Worm (Caenorhabditis elegans) whole organism, L1 larva: ENCODE results near the gene Y73B6BL.44.
A peak's percentile ranks its signal among the peaks of the same experiment; 100 is the strongest.

Experiments used
- C04F5.9 ChIP-seq: sonication (generic microtip); optimal IDR thresholded peaks from 2 replicates; lab custom pipeline; 2016; ENCODE audit warnings: missing genetic modification characterization, missing compliant biosample characterization
- ceh-88 ChIP-seq: fragments of 200-800 bp; sonication (Bioruptor generic); IDR thresholded peaks from 2 replicates; pipeline ENCODE4 v1.3.6; 2022; ENCODE audit warnings: missing genetic modification characterization, missing compliant biosample characterization
- ceh-90 ChIP-seq: sonication (generic microtip); optimal IDR thresholded peaks from 2 replicates; lab custom pipeline; 2016; ENCODE audit warnings: missing genetic modification characterization, missing compliant biosample characterization
- ces-1 ChIP-seq: fragments of 150-350 bp; optimal IDR thresholded peaks from 2 replicates; lab custom pipeline; 2014; ENCODE audit warnings: missing biosample characterization, missing genetic modification reagents, missing genetic modification characterization
- dpl-1 ChIP-seq, 3 experiments: fragments of 150-350 bp in 2 of 3; sonication (generic microtip) in 1 of 3; optimal IDR thresholded peaks; 2 replicates each; lab custom pipeline; 2014 to 2017; ENCODE audit warnings: missing biosample characterization in 3 of 3, missing genetic modification characterization in 3 of 3, missing genetic modification reagents in 3 of 3
- dsc-1 ChIP-seq: sonication (generic microtip); optimal IDR thresholded peaks from 2 replicates; lab custom pipeline; 2016; ENCODE audit warnings: mild to moderate bottlenecking, missing genetic modification characterization, missing compliant biosample characterization
- efl-1 ChIP-seq, 4 experiments: fragments of 150-350 bp; optimal IDR thresholded peaks in 3 of 4; peaks in 1 of 4; 1 replicate in 1 of 4; 2 replicates in 3 of 4; lab custom pipeline; 2014; ENCODE audit warnings: missing biosample characterization in 2 of 4, missing genetic modification characterization in 2 of 4, missing genetic modification reagents in 2 of 4
- egl-13 ChIP-seq: sonication (generic microtip); optimal IDR thresholded peaks from 2 replicates; lab custom pipeline; 2016; ENCODE audit warnings: missing genotype, missing genetic modification reagents, missing genetic modification characterization, missing compliant biosample characterization
- elt-2 ChIP-seq: sonication (generic microtip); optimal IDR thresholded peaks from 2 replicates; lab custom pipeline; 2016; ENCODE audit warnings: missing genetic modification characterization, mild to moderate bottlenecking, inconsistent platforms, missing compliant biosample characterization, missing genetic modification reagents
- fkh-8 ChIP-seq: sonication (generic microtip); optimal IDR thresholded peaks from 2 replicates; lab custom pipeline; 2016; ENCODE audit warnings: mild to moderate bottlenecking, missing genetic modification characterization, missing compliant biosample characterization
- hlh-4 ChIP-seq: sonication (generic microtip); optimal IDR thresholded peaks from 2 replicates; lab custom pipeline; 2016; ENCODE audit warnings: mild to moderate bottlenecking, missing genetic modification characterization, missing compliant biosample characterization
- lin-14 ChIP-seq: fragments of 200-800 bp; sonication (Bioruptor generic); optimal IDR thresholded peaks from 2 replicates; lab custom pipeline; 2018; ENCODE audit warnings: mild to moderate bottlenecking, missing genetic modification characterization, moderate library complexity, missing compliant biosample characterization
- lin-39 ChIP-seq: fragments of 150-350 bp; optimal IDR thresholded peaks from 2 replicates; lab custom pipeline; 2014; ENCODE audit warnings: missing biosample characterization, missing genetic modification reagents, missing genetic modification characterization
- lsy-2 ChIP-seq, 2 experiments: fragments of 150-350 bp; optimal IDR thresholded peaks; 2 replicates each; lab custom pipeline; 2014; ENCODE audit warnings: missing biosample characterization in 2 of 2, missing genetic modification characterization in 2 of 2
- mab-9 ChIP-seq: fragments of 200-800 bp; sonication (Bioruptor generic); IDR thresholded peaks from 2 replicates; pipeline ENCODE4 v1.3.6; 2022; ENCODE audit warnings: missing genetic modification reagents, missing genetic modification characterization, missing compliant biosample characterization
- mep-1 ChIP-seq: fragments of 150-350 bp; optimal IDR thresholded peaks from 2 replicates; lab custom pipeline; 2014; ENCODE audit warnings: missing biosample characterization, missing genetic modification characterization
- nhr-11 ChIP-seq: fragments of 150-350 bp; optimal IDR thresholded peaks from 2 replicates; lab custom pipeline; 2014; ENCODE audit warnings: missing biosample characterization, missing genetic modification characterization
- nhr-19 ChIP-seq: fragments of 200-800 bp; sonication (Bioruptor generic); conservative IDR thresholded peaks from 2 replicates; pipeline ENCODE4 v1.3.6; 2022; ENCODE audit warnings: missing genetic modification characterization, missing compliant biosample characterization
- nhr-20 ChIP-seq: sonication (generic microtip); optimal IDR thresholded peaks from 2 replicates; lab custom pipeline; 2016; ENCODE audit warnings: mild to moderate bottlenecking, missing genetic modification characterization, missing compliant biosample characterization
- nhr-47 ChIP-seq: sonication (generic microtip); optimal IDR thresholded peaks from 2 replicates; lab custom pipeline; 2016; ENCODE audit warnings: mild to moderate bottlenecking, missing genetic modification characterization, moderate library complexity, missing compliant biosample characterization
- nhr-71 ChIP-seq: sonication (generic microtip); optimal IDR thresholded peaks from 2 replicates; lab custom pipeline; 2016; ENCODE audit warnings: mild to moderate bottlenecking, missing genetic modification characterization, moderate library complexity, missing compliant biosample characterization
- nhr-76 ChIP-seq: sonication (generic microtip); optimal IDR thresholded peaks from 2 replicates; lab custom pipeline; 2017; ENCODE audit warnings: missing biosample characterization, missing genetic modification characterization
- nhr-84 ChIP-seq: sonication (generic microtip); optimal IDR thresholded peaks from 2 replicates; lab custom pipeline; 2017; ENCODE audit warnings: missing biosample characterization, missing genetic modification characterization
- nhr-90 ChIP-seq: sonication (generic microtip); optimal IDR thresholded peaks from 2 replicates; lab custom pipeline; 2016; ENCODE audit warnings: mild to moderate bottlenecking, missing genetic modification characterization, missing compliant biosample characterization; ENCODE audit not compliant: poor library complexity
- pax-3 ChIP-seq: fragments of 200-800 bp; sonication (Bioruptor generic); optimal IDR thresholded peaks from 2 replicates; lab custom pipeline; 2018; ENCODE audit warnings: mild to moderate bottlenecking, missing genetic modification characterization, moderate library complexity, missing compliant biosample characterization
- snu-23 ChIP-seq: sonication (generic microtip); optimal IDR thresholded peaks from 2 replicates; lab custom pipeline; 2016; ENCODE audit warnings: missing genetic modification characterization, missing compliant biosample characterization
- sox-4 ChIP-seq: sonication (generic microtip); optimal IDR thresholded peaks from 2 replicates; lab custom pipeline; 2016; ENCODE audit warnings: missing genetic modification characterization, missing compliant biosample characterization
- sup-37 ChIP-seq: fragments of 200-800 bp; sonication (Bioruptor generic); optimal IDR thresholded peaks from 2 replicates; lab custom pipeline; 2018; ENCODE audit warnings: mild to moderate bottlenecking, missing genetic modification characterization, missing compliant biosample characterization
- swsn-7 ChIP-seq: sonication (generic microtip); optimal IDR thresholded peaks from 2 replicates; lab custom pipeline; 2016; ENCODE audit warnings: missing genetic modification characterization, missing compliant biosample characterization
- tlp-1 ChIP-seq: fragments of 150-350 bp; optimal IDR thresholded peaks from 2 replicates; lab custom pipeline; 2014; ENCODE audit warnings: missing biosample characterization, missing genetic modification characterization
- unc-86 ChIP-seq: sonication (generic microtip); optimal IDR thresholded peaks from 2 replicates; lab custom pipeline; 2016; ENCODE audit warnings: missing genetic modification characterization, missing compliant biosample characterization
- xbp-1 ChIP-seq: sonication (generic microtip); optimal IDR thresholded peaks from 2 replicates; lab custom pipeline; 2016; ENCODE audit warnings: missing genetic modification characterization, missing compliant biosample characterization
- zag-1 ChIP-seq: fragments of 150-350 bp; optimal IDR thresholded peaks from 2 replicates; lab custom pipeline; 2014; ENCODE audit warnings: missing biosample characterization, missing genetic modification characterization
- zip-4 ChIP-seq: fragments of 200-800 bp; sonication (Bioruptor generic); optimal IDR thresholded peaks from 2 replicates; lab custom pipeline; 2018; ENCODE audit warnings: mild to moderate bottlenecking, missing genetic modification characterization, moderate library complexity, missing compliant biosample characterization
- ztf-4 ChIP-seq: fragments of 150-350 bp; optimal IDR thresholded peaks from 2 replicates; lab custom pipeline; 2014; ENCODE audit warnings: missing biosample characterization, missing genetic modification characterization

The Y73B6BL.44 gene

DNA sequence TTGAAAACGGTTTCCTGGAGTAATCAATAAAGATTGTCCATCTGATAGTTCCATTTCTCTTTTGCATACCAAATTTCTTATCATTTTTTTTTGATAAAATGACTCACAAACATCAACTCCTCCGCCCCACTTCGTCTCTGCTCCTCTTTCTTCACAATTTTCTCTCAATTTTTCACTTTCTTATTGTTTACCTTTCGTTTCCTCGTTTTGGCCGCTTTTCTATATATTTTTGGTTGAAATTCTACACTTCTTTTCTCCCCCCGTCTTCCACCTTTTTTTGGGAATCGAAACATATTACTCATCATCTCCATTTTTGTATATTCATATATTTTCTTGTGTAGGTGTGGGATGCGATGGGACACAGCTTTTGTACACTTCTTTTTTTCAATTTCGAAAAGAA is 9.3 kb downstream of the Y73B6BL.44 start:
- TF ChIP-seq dsc-1 (tag; lab: Kevin White, UChicago), result no peak
- no peak for TF ChIP-seq lsy-2 (tag; optimal IDR thresholded peaks at IDR 0.05; lab: Kevin White, UChicago)
- no peak for TF ChIP-seq nhr-20
- TF ChIP-seq efl-1 (optimal IDR thresholded peaks at IDR 0.05; lab: Kevin White, UChicago), result no peak
- TF ChIP-seq efl-1 (GFP tag; optimal IDR thresholded peaks at IDR 0.05 in 1 of 2; lab: Kevin White, UChicago), result peak in 1 of 2 experiments; percentile 86
- peak; percentile 54 for TF ChIP-seq elt-2 (tag; lab: Kevin White, UChicago)
- TF ChIP-seq nhr-90 (tag; lab: Kevin White, UChicago), result peak; percentile 8
- TF ChIP-seq, all 84 proteins: peak for 3

DNA sequence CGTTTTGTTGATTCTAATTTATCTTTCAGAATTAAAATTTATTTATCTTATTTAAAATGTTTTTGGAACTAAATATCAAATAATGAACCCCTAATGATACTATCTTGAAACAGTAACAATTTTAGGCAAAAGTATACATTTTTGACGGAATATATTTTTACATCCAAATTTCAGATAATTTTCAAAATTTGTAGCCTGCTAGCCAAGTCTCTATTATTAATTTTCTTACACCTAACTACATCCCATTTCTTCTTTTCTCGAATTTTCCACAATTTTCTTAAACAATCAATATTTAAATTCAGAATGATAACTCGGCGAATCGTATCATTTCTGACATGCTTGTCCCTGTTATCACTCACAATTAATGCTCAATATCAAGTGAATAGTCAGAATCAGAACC is 13.0 kb downstream of the Y73B6BL.44 start, which contains the start of gene pqn-89:
Gene pqn-89 (plus strand): TSS at position 301 of the 400 bp plus-strand sequence.
- TF ChIP-seq tlp-1 (tag; lab: Kevin White, UChicago) (no peak), lin-39 (tag; lab: Kevin White, UChicago) (no peak), mep-1 (no peak), ces-1 (no peak), xbp-1 (tag; lab: Kevin White, UChicago) (no peak), mab-9 (GFP tag; lab: Robert Waterston, UW) (no peak)

DNA sequence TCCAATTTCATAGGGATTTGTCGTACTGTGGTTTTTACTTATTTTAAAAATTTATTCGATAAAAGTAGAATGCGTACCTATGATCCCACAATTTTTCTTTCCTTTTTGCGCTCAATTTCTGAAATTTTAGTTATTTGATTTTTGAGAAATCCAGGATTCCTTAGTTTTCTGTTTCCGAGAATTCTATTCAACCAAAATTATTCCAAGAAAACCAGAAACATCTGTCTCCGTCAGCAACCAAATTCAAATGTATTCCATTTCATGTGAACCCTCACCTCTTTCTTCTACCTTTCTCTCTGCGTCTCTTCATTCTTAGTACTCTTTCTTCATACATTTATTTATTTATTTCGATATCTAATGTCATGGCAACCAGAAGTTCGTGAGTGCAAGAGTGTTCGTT is 18.4 kb downstream of the Y73B6BL.44 start:
- TF ChIP-seq C04F5.9 (tag; lab: Kevin White, UChicago) (no peak), nhr-47 (tag; lab: Kevin White, UChicago) (peak; percentile 64), swsn-7 (tag; lab: Kevin White, UChicago) (peak; percentile 0), sup-37 (GFP tag; lab: Kevin White, UChicago) (no peak), fkh-8 (tag; lab: Kevin White, UChicago) (peak; percentile 61), nhr-71 (tag; lab: Kevin White, UChicago) (peak; percentile 60), lin-14 (no peak), nhr-76 (tag; lab: Kevin White, UChicago) (no peak), nhr-84 (tag; lab: Kevin White, UChicago) (no peak), hlh-4 (tag; lab: Kevin White, UChicago) (peak; percentile 91)

DNA sequence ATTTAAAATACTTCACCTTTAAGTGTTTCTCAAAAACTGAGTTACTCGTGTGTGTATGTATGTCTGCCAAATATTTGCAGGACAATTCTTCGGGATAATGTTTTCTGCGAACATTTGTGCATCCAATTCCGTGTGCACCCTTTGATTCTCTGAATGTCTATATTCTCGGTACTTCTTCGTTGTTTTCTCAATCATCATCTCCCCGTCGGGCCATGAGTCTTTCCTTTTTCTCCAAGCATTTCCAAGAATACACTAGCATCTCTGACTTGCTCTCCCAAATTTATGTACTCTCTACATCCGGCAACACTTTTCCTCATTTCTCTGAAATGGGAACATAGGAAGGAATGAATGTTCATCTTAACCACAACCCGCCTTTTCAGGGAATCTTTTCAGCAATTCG is 21.3 kb downstream of the Y73B6BL.44 start:
- no peak for TF ChIP-seq zag-1 (tag; lab: Kevin White, UChicago)
- TF ChIP-seq lin-14, result peak; percentile 71
- no peak for TF ChIP-seq ceh-88 (GFP tag; lab: Robert Waterston, UW)
- TF ChIP-seq zip-4 (GFP tag; lab: Kevin White, UChicago), result peak; percentile 3
- peak; percentile 79 for TF ChIP-seq nhr-11 (tag; lab: Kevin White, UChicago)
- peak; percentile 71 for TF ChIP-seq unc-86
- peak; percentile 77 for TF ChIP-seq pax-3
- TF ChIP-seq lsy-2 (tag; optimal IDR thresholded peaks at IDR 0.05; lab: Kevin White, UChicago), result peak in 1 of 2 experiments; percentile 34
- TF ChIP-seq sox-4, result peak; percentile 53
- TF ChIP-seq nhr-19, result peak; percentile 17; the same call in 1 of the 2 replicates
- TF ChIP-seq swsn-7 (tag; lab: Kevin White, UChicago), result peak; percentile 73
- peak; percentile 23 for TF ChIP-seq ztf-4 (tag; lab: Kevin White, UChicago)
- peak; percentile 97 for TF ChIP-seq fkh-8 (tag; lab: Kevin White, UChicago)
- peak; percentile 63 for TF ChIP-seq dsc-1 (tag; lab: Kevin White, UChicago)
- TF ChIP-seq nhr-47 (tag; lab: Kevin White, UChicago), result peak; percentile 90
- TF ChIP-seq ceh-90 (tag; lab: Kevin White, UChicago), result no peak
- TF ChIP-seq mab-9 (GFP tag; lab: Robert Waterston, UW), result no peak
- peak; percentile 16 for TF ChIP-seq nhr-20
- no peak for TF ChIP-seq snu-23 (GFP tag; lab: Kevin White, UChicago)
- no peak for TF ChIP-seq nhr-84 (tag; lab: Kevin White, UChicago)
- TF ChIP-seq egl-13, result peak; percentile 79
- TF ChIP-seq dpl-1 (GFP tag; optimal IDR thresholded peaks at IDR 0.05; lab: Kevin White, UChicago), result peak in 1 of 3 experiments; percentile 21
- peak; percentile 33 for TF ChIP-seq xbp-1 (tag; lab: Kevin White, UChicago)
- TF ChIP-seq nhr-71 (tag; lab: Kevin White, UChicago), result peak; percentile 94
